Worm (Caenorhabditis elegans): Measurements from ENCODE around the gene efn-3.

The efn-3 gene

ce11 chrX:13448665-13449099, 28.6 kb downstream of the efn-3 start (continued):
- peak; percentile 57 for TF ChIP-seq hlh-6 (tag; optimal IDR thresholded peaks at IDR 0.05)

- TF ChIP-seq C08G9.2 (tag; optimal IDR thresholded peaks at IDR 0.05) (no peak), lim-6 (tag; optimal IDR thresholded peaks at IDR 0.05) (no peak), unc-42 (tag; optimal IDR thresholded peaks at IDR 0.05) (no peak), rnt-1 (tag; optimal IDR thresholded peaks at IDR 0.05) (no peak), elt-4 (tag; optimal IDR thresholded peaks at IDR 0.05) (no peak), sox-4 (tag; optimal IDR thresholded peaks at IDR 0.05) (no peak), ceh-31 (tag; optimal IDR thresholded peaks at IDR 0.05) (no peak), T23F11.4 (GFP tag; optimal IDR thresholded peaks at IDR 0.05) (no peak), gmeb-2 (tag; optimal IDR thresholded peaks at IDR 0.05) (no peak), ceh-34 (tag; optimal IDR thresholded peaks at IDR 0.05) (no peak), pros-1 (tag; optimal IDR thresholded peaks at IDR 0.05) (no peak), mec-3 (tag; optimal IDR thresholded peaks at IDR 0.05; ENCODE audit: borderline replicate concordance) (no peak), ceh-45 (GFP tag; IDR thresholded peaks at IDR 0.05) (no peak), sdc-2 (tag; optimal IDR thresholded peaks at IDR 0.05) (no peak)
Measured at ce11 chrX:13446418-13446817, 30.8 kb downstream of the efn-3 start, which contains the start of gene set-8. set-8 (plus strand) TSS chrX:13446718.

ce11 chrX:13444267-13444666, 33.0 kb downstream of the efn-3 start:
- TF ChIP-seq elt-2 (tag; optimal IDR thresholded peaks at IDR 0.05), result no peak
- no peak for TF ChIP-seq nhr-232 (tag; optimal IDR thresholded peaks at IDR 0.05)

- TF ChIP-seq tbx-2 (tag; optimal IDR thresholded peaks at IDR 0.05) (no peak), hlh-30 (tag; optimal IDR thresholded peaks at IDR 0.05; ENCODE audit: insufficient read depth) (no peak), hlh-15 (tag; optimal IDR thresholded peaks at IDR 0.05) (no peak)
Measured at ce11 chrX:13443283-13443682, 34.0 kb downstream of the efn-3 start.

- TF ChIP-seq unc-3 (GFP tag; conservative IDR thresholded peaks at IDR 0.05) (0 out of 2 replicates have a peak, but pooled peaks have one; percentile 23), unc-3 (tag; optimal IDR thresholded peaks at IDR 0.05) (no peak), nhr-232 (tag; optimal IDR thresholded peaks at IDR 0.05) (no peak), hlh-13 (GFP tag; optimal IDR thresholded peaks at IDR 0.05) (no peak), ceh-45 (GFP tag; IDR thresholded peaks at IDR 0.05) (no peak), ztf-16 (tag; optimal IDR thresholded peaks at IDR 0.05) (no peak), lin-11 (tag; optimal IDR thresholded peaks at IDR 0.05) (no peak), fax-1 (tag; optimal IDR thresholded peaks at IDR 0.05) (no peak), hlh-6 (tag; optimal IDR thresholded peaks at IDR 0.05) (no peak), unc-55 (GFP tag; optimal IDR thresholded peaks at IDR 0.05) (no peak), T23F11.4 (GFP tag; optimal IDR thresholded peaks at IDR 0.05) (no peak), syd-9 (tag; optimal IDR thresholded peaks at IDR 0.05) (peak; percentile 16), tbx-2 (tag; optimal IDR thresholded peaks at IDR 0.05) (peak; percentile 3), ceh-18 (tag; optimal IDR thresholded peaks at IDR 0.05) (peak; percentile 4), ceh-24 (tag; optimal IDR thresholded peaks at IDR 0.05) (no peak), madf-2 (tag; optimal IDR thresholded peaks at IDR 0.05) (no peak), fkh-10 (GFP tag; optimal IDR thresholded peaks at IDR 0.05) (no peak), Y22D7AL.16 (tag; optimal IDR thresholded peaks at IDR 0.05) (no peak), hlh-8 (tag; optimal IDR thresholded peaks at IDR 0.05) (no peak), ahr-1 (tag; optimal IDR thresholded peaks at IDR 0.05) (no peak), ceh-14 (tag; optimal IDR thresholded peaks at IDR 0.05) (no peak), ceh-9 (tag; optimal IDR thresholded peaks at IDR 0.05) (no peak), C38D4.7 (GFP tag; optimal IDR thresholded peaks at IDR 0.05) (no peak), ceh-22 (tag; optimal IDR thresholded peaks at IDR 0.05) (no peak), F13H6.1 (tag; optimal IDR thresholded peaks at IDR 0.05) (no peak), npax-4 (tag; optimal IDR thresholded peaks at IDR 0.05) (no peak), ceh-31 (tag; optimal IDR thresholded peaks at IDR 0.05) (peak; percentile 37), sdc-2 (tag; optimal IDR thresholded peaks at IDR 0.05) (peak; percentile 97), C08G9.2 (tag; optimal IDR thresholded peaks at IDR 0.05) (no peak), dve-1 (tag; optimal IDR thresholded peaks at IDR 0.05) (no peak), pat-9 (tag; optimal IDR thresholded peaks at IDR 0.05) (no peak), dmd-4 (tag; optimal IDR thresholded peaks at IDR 0.05; ENCODE audit: borderline replicate concordance) (peak; percentile 10), ceh-34 (tag; optimal IDR thresholded peaks at IDR 0.05) (peak; percentile 17), rnt-1 (tag; optimal IDR thresholded peaks at IDR 0.05) (peak; percentile 37), che-1 (tag; optimal IDR thresholded peaks at IDR 0.05) (peak; percentile 28)
Measured at ce11 chrX:13442446-13442845, 34.8 kb downstream of the efn-3 start.
